Worm (Caenorhabditis elegans): ENCODE results near the gene Y71H2B.8.
"Not testable (repeated sequence)": the region's sequence is repeated elsewhere in the genome, so short reads cannot be mapped to it uniquely, and the experiment has no call there.

The Y71H2B.8 gene

DNA sequence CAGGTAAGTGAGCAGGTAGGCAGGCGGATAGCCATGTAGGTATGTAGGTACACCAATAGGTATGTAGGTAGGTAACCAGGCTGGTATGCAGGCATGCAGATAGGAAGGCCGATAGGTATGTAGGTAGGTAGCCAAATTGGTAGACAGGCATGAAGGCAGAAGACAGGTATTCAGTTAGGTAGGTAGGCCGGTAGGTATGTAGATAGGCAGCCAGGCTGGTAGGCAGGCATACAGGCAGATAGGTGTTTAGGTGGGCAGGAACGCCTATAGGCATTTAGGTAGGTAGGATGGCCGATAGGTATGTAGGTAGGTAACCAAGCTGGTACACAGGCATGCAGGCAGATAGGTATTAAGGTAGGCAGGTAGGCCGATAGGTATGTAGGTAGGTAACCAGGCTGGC, 18.3 kb upstream of the Y71H2B.8 start:
- TF ChIP-seq fos-1 (tag; optimal IDR thresholded peaks at IDR 0.05) (no peak), lin-15B (tag; optimal IDR thresholded peaks at IDR 0.05) (no peak), fkh-2 (tag; optimal IDR thresholded peaks at IDR 0.05) (no peak), tbx-2 (tag; optimal IDR thresholded peaks at IDR 0.05) (no peak), lin-39 (tag; optimal IDR thresholded peaks at IDR 0.05) (no peak), nfya-1 (tag; optimal IDR thresholded peaks at IDR 0.05; ENCODE audit: insufficient read depth) (no peak), nhr-11 (tag; optimal IDR thresholded peaks at IDR 0.05) (no peak), elt-2 (tag; optimal IDR thresholded peaks at IDR 0.05) (no peak), nhr-43 (tag; optimal IDR thresholded peaks at IDR 0.05; ENCODE audit: poor library complexity, severe bottlenecking) (no peak), nhr-67 (tag; optimal IDR thresholded peaks at IDR 0.05) (no peak), nhr-237 (tag; optimal IDR thresholded peaks at IDR 0.05) (no peak), ceh-28 (tag; optimal IDR thresholded peaks at IDR 0.05) (no peak), pqm-1 (tag; optimal IDR thresholded peaks at IDR 0.05) (no peak), egl-5 (tag; optimal IDR thresholded peaks at IDR 0.05) (no peak), lsy-12 (tag; optimal IDR thresholded peaks at IDR 0.05) (no peak)

DNA sequence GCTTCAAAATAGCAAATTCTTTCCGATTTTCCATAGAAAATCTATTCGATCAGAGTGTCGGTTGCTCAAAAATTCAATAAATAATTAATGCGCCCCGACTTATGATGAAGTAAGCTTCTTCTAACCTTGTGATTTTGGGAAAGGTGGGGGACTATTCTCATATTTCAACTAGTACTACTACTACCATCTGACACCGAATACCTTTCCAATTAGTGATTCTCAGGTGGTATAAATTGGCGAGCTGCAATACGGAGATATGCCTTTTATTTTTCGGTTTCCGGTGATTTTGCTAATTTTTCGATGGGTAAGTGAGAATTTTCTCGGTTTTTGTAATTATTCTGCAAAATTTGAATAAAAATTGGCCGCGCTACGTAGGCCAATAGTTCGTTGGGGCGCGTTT, 17.7 kb upstream of the Y71H2B.8 start, which contains the start of gene nhr-239:
Gene nhr-239, plus strand, starts transcription at position 301 of the 400 bp plus-strand sequence.
- TF ChIP-seq nfya-1 (tag; optimal IDR thresholded peaks at IDR 0.05; ENCODE audit: insufficient read depth): no peak
- no peak for TF ChIP-seq lsy-12 (tag; optimal IDR thresholded peaks at IDR 0.05)
- no peak for TF ChIP-seq snpc-4 (tag; optimal IDR thresholded peaks at IDR 0.05)
- TF ChIP-seq eor-1 (tag; optimal IDR thresholded peaks at IDR 0.05): no peak
- no peak for TF ChIP-seq nhr-43 (tag; optimal IDR thresholded peaks at IDR 0.05; ENCODE audit: poor library complexity, severe bottlenecking)

DNA sequence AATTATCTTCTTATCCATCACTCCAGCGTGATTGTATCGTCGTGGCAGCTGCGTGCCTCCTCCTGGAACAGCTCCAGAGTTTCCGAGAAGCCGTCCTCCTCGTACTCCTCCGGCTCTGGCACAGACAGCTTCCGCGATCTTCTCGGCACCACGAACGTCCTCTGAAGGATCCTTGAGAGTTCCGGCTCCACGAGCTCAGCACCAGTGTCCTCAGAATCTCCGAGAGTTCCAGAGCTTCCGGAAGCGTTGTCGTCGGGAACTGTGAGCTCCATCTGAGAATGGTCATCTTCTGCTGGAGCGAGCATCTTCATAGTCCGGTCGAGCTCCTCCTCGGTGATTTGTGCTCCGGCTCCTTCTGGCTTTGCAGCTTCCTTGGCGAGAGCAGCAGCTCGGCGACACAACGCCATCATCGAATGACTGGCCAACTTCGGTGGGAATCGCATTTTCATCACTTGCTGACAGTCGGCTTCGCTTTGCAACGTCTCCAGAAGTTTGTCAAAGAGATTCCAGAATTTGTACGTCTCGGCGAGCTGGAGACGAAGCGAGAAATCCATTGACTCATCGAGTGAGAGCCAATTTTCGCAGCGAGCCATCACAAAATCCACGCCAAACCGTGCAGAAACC, 15.9 kb upstream of the Y71H2B.8 start:
- no peak for TF ChIP-seq sea-2 (GFP tag; optimal IDR thresholded peaks at IDR 0.05)
- no peak for TF ChIP-seq ZK546.5 (tag; optimal IDR thresholded peaks at IDR 0.05)
- TF ChIP-seq ceh-16 (tag; optimal IDR thresholded peaks at IDR 0.05): no peak
- TF ChIP-seq ceh-9 (tag; optimal IDR thresholded peaks at IDR 0.05): no peak
- TF ChIP-seq tbx-2 (tag; optimal IDR thresholded peaks at IDR 0.05): no peak
- TF ChIP-seq zag-1 (tag; optimal IDR thresholded peaks at IDR 0.05): no peak
- no peak for TF ChIP-seq aly-2 (tag; optimal IDR thresholded peaks at IDR 0.05)
- no peak for TF ChIP-seq nfya-1 (tag; optimal IDR thresholded peaks at IDR 0.05; ENCODE audit: insufficient read depth)
- TF ChIP-seq elt-1 (tag; optimal IDR thresholded peaks at IDR 0.05): no peak
- TF ChIP-seq nhr-12 (tag; optimal IDR thresholded peaks at IDR 0.05): no peak
- no peak for TF ChIP-seq ama-1 (optimal IDR thresholded peaks at IDR 0.05)
- no peak for TF ChIP-seq nhr-25 (tag; optimal IDR thresholded peaks at IDR 0.05)
- TF ChIP-seq nhr-76 (tag; optimal IDR thresholded peaks at IDR 0.05): no peak

DNA sequence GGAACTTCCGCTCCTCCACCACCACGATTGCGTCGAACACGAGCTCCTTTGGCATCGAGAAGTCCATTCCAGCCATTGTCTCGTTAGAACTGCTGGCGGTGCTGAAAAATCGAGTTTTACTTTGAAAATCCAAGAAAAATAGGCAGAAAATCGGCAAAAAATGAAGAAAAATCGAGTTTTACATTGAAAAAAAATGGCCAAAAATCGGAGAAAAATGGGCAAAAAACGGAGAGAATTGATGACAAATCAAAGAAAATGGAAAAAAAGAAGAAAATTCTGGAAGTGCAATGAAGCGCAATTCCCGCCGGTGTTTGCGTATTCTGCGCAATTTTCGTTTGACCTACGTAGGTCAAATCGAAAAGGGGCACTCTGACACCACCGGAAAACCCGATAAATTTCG, 15.2 kb upstream of the Y71H2B.8 start, which contains the start of gene Y54F10AM.11:
Gene Y54F10AM.11, minus strand, starts transcription at position 101 of the 400 bp plus-strand sequence.
- TF ChIP-seq elt-2 (tag; optimal IDR thresholded peaks at IDR 0.05); ama-1 (optimal IDR thresholded peaks at IDR 0.05); zag-1 (tag; optimal IDR thresholded peaks at IDR 0.05): not testable (repeated sequence)

DNA sequence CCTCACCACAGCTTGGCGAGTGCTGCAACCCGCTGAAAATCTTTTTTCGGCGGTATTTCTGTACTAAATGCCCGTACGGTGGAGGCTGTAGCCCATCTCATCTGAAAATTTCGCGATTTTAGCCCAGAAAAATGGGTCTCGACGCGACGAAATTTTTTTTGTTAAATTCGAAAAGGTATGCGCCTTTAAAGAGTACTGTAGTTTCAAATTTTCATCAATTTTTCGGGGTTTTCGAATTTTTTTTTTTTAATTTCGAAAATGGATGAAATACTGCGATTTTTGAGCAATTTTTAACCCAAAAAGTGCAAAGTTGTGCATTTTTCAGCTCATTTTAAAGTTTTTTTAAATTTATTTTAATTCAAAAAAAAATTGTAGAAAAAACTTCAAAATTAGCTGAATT, 7.6 kb upstream of the Y71H2B.8 start, which contains the start of gene Y54F10AR.2:
Gene Y54F10AR.2, minus strand, starts transcription at position 101 of the 400 bp plus-strand sequence.
- no peak for TF ChIP-seq pha-4 (tag; optimal IDR thresholded peaks at IDR 0.05)
- no peak for TF ChIP-seq jun-1 (tag; optimal IDR thresholded peaks at IDR 0.05)
- TF ChIP-seq nhr-28 (tag; optimal IDR thresholded peaks at IDR 0.05): no peak
- TF ChIP-seq lsy-12 (tag; optimal IDR thresholded peaks at IDR 0.05): no peak
- no peak for TF ChIP-seq nfya-1 (tag; optimal IDR thresholded peaks at IDR 0.05; ENCODE audit: insufficient read depth)
- TF ChIP-seq elt-3 (tag; optimal IDR thresholded peaks at IDR 0.05): no peak
- TF ChIP-seq nhr-77 (tag; optimal IDR thresholded peaks at IDR 0.05): no peak
- TF ChIP-seq ztf-11 (tag; optimal IDR thresholded peaks at IDR 0.05): no peak
- TF ChIP-seq sea-2 (GFP tag; optimal IDR thresholded peaks at IDR 0.05): no peak
- no peak for TF ChIP-seq fos-1 (tag; optimal IDR thresholded peaks at IDR 0.05)
- TF ChIP-seq nhr-67 (tag; optimal IDR thresholded peaks at IDR 0.05): no peak
- TF ChIP-seq elt-1 (tag; optimal IDR thresholded peaks at IDR 0.05): no peak
- no peak for TF ChIP-seq ceh-28 (tag; optimal IDR thresholded peaks at IDR 0.05)

Data from whole organism, L3 larva.